Worm (Caenorhabditis elegans) whole organism, L1 larva: Measurements from ENCODE around the gene C09G5.14.

ENCODE experiments used
- Y116A8C.19 ChIP-seq: sonication (generic microtip); optimal IDR thresholded peaks from 2 replicates; lab custom pipeline; 2016; ENCODE audit warnings: missing compliant biosample characterization, missing genetic modification characterization, borderline replicate concordance
- dsc-1 ChIP-seq: sonication (generic microtip); optimal IDR thresholded peaks from 2 replicates; lab custom pipeline; 2016; ENCODE audit warnings: mild to moderate bottlenecking, missing genetic modification characterization, missing compliant biosample characterization
- efl-1 ChIP-seq, 4 experiments: fragments of 150-350 bp; optimal IDR thresholded peaks in 3 of 4; peaks in 1 of 4; 1 replicate in 1 of 4; 2 replicates in 3 of 4; lab custom pipeline; 2014; ENCODE audit warnings: missing biosample characterization in 2 of 4, missing genetic modification characterization in 2 of 4, missing genetic modification reagents in 2 of 4
- fkh-10 ChIP-seq: sonication (generic microtip); optimal IDR thresholded peaks from 2 replicates; lab custom pipeline; 2017; ENCODE audit warnings: missing biosample characterization, missing genetic modification reagents, missing genetic modification characterization
- fkh-4 ChIP-seq: sonication (generic microtip); optimal IDR thresholded peaks from 2 replicates; lab custom pipeline; 2016; ENCODE audit warnings: missing compliant biosample characterization, missing genetic modification characterization, borderline replicate concordance
- irx-1 ChIP-seq: sonication (generic microtip); optimal IDR thresholded peaks from 2 replicates; lab custom pipeline; 2016; ENCODE audit warnings: missing genetic modification characterization, missing compliant biosample characterization
- nhr-12 ChIP-seq: sonication (generic microtip); optimal IDR thresholded peaks from 2 replicates; lab custom pipeline; 2017; ENCODE audit warnings: missing biosample characterization, missing genetic modification characterization
- nhr-19 ChIP-seq: fragments of 200-800 bp; sonication (Bioruptor generic); conservative IDR thresholded peaks from 2 replicates; pipeline ENCODE4 v1.3.6; 2022; ENCODE audit warnings: missing genetic modification characterization, missing compliant biosample characterization
- nhr-20 ChIP-seq: sonication (generic microtip); optimal IDR thresholded peaks from 2 replicates; lab custom pipeline; 2016; ENCODE audit warnings: mild to moderate bottlenecking, missing genetic modification characterization, missing compliant biosample characterization
- nhr-28 ChIP-seq: fragments of 150-350 bp; optimal IDR thresholded peaks from 2 replicates; lab custom pipeline; 2014; ENCODE audit warnings: missing biosample characterization, missing genetic modification characterization
- nhr-71 ChIP-seq: sonication (generic microtip); optimal IDR thresholded peaks from 2 replicates; lab custom pipeline; 2016; ENCODE audit warnings: mild to moderate bottlenecking, missing genetic modification characterization, moderate library complexity, missing compliant biosample characterization
- nhr-76 ChIP-seq: sonication (generic microtip); optimal IDR thresholded peaks from 2 replicates; lab custom pipeline; 2017; ENCODE audit warnings: missing biosample characterization, missing genetic modification characterization
- pqm-1 ChIP-seq: sonication (generic microtip); optimal IDR thresholded peaks from 3 replicates; lab custom pipeline; 2017; ENCODE audit warnings: missing biosample characterization, missing genetic modification characterization
- snpc-4 ChIP-seq: fragments of 150-350 bp; optimal IDR thresholded peaks from 2 replicates; lab custom pipeline; 2014; ENCODE audit warnings: missing biosample characterization, missing genetic modification characterization
- sptf-1 ChIP-seq: fragments of 150-350 bp; optimal IDR thresholded peaks from 2 replicates; lab custom pipeline; 2014; ENCODE audit warnings: missing biosample characterization, missing genetic modification characterization
- sup-37 ChIP-seq: fragments of 200-800 bp; sonication (Bioruptor generic); optimal IDR thresholded peaks from 2 replicates; lab custom pipeline; 2018; ENCODE audit warnings: mild to moderate bottlenecking, missing genetic modification characterization, missing compliant biosample characterization
- tbx-2 ChIP-seq: sonication (generic microtip); optimal IDR thresholded peaks from 2 replicates; lab custom pipeline; 2016; ENCODE audit warnings: missing genetic modification characterization, missing compliant biosample characterization

Gene C09G5.14

DNA sequence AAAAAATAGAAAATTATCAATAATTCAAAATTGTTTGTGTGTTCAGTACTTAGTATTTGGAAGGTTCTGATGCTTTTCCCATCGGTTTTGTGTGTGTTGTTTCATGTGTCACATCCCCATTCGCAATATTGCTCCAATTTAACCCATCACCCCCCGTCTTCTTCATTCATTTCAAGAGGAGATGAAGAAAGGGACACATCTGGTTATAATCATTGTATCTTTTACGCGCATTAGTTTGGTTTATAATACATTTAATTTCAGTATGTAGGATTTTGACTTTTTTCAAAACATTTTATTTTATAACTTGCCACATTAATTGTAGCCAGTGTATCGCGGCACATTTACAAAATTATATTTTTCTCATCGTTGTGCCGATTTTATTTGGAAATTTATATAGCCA, 42.8 kb downstream of the C09G5.14 start:
- TF ChIP-seq sup-37 (GFP tag; lab: Kevin White, UChicago) = no peak
- TF ChIP-seq nhr-28 (tag; lab: Kevin White, UChicago) = no peak
- peak; percentile 93 for TF ChIP-seq dsc-1 (tag; lab: Kevin White, UChicago)
- no peak for TF ChIP-seq nhr-20 (tag; lab: Kevin White, UChicago)
- TF ChIP-seq pqm-1 (tag; lab: Kevin White, UChicago) = no peak
- peak; percentile 62 for TF ChIP-seq fkh-4
- no peak for TF ChIP-seq nhr-19 (GFP tag; lab: Robert Waterston, UW)

DNA sequence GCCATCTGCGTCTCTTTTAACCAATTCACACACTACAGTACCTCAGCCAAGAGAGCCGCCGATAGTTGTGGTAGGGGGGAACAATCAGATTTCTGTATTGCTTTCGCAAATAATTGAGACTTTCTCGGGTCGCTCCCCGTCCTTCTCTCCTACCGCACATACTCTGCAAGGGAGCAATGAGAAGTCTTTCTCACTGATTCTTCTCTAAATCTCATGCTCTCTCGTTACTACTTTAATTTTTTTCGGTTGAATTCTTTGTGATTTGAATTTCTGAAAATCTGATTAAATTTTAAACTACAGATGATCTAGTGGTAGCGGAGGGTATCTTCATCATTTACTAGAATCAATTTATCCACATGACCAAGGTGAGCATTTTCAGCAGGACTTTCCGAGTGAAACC, 47.7 kb downstream of the C09G5.14 start, which contains the start of gene ptb-1:
Gene ptb-1, plus strand, starts transcription at position 301 of the 400 bp plus-strand sequence.
- no peak for TF ChIP-seq nhr-76 (tag; lab: Kevin White, UChicago)
- no peak for TF ChIP-seq fkh-10 (GFP tag; lab: Kevin White, UChicago)
- TF ChIP-seq sptf-1 = no peak
- no peak for TF ChIP-seq irx-1 (tag; lab: Kevin White, UChicago)
- TF ChIP-seq nhr-12 = no peak
- no peak for TF ChIP-seq snpc-4 (tag; lab: Kevin White, UChicago)
- no peak for TF ChIP-seq tbx-2 (tag; lab: Kevin White, UChicago)
- no peak for TF ChIP-seq Y116A8C.19
- TF ChIP-seq efl-1 (optimal IDR thresholded peaks at IDR 0.05; lab: Kevin White, UChicago) = no peak
- TF ChIP-seq efl-1 (GFP tag; optimal IDR thresholded peaks at IDR 0.05 in 1 of 2; lab: Kevin White, UChicago) = no peak
- TF ChIP-seq nhr-71 (tag; lab: Kevin White, UChicago) = no peak
- no peak for TF ChIP-seq dsc-1 (tag; lab: Kevin White, UChicago)
